Fruit fly (Drosophila melanogaster) whole organism, larva: Measurements from ENCODE around the gene CG10472.

Experiments
- noc ChIP-seq: fragments of 200-800 bp; sonication (Bioruptor generic); optimal IDR thresholded peaks from 3 replicates; lab custom pipeline; 2019; ENCODE audit warnings: missing biosample characterization, mild to moderate bottlenecking, missing genetic modification characterization, moderate library complexity

CG10472 gene

dm6 chr3L:6062860-6063607 lies at the start of gene CG10472:
Gene CG10472, minus strand, starts transcription at chr3L:6062910.
- peak; percentile 24 for TF ChIP-seq noc (tag; lab: Kevin White, UChicago)

- no peak for TF ChIP-seq noc (tag; lab: Kevin White, UChicago)
Measured at dm6 chr3L:6111458-6111857, 48.7 kb upstream of the CG10472 start.

DNA sequence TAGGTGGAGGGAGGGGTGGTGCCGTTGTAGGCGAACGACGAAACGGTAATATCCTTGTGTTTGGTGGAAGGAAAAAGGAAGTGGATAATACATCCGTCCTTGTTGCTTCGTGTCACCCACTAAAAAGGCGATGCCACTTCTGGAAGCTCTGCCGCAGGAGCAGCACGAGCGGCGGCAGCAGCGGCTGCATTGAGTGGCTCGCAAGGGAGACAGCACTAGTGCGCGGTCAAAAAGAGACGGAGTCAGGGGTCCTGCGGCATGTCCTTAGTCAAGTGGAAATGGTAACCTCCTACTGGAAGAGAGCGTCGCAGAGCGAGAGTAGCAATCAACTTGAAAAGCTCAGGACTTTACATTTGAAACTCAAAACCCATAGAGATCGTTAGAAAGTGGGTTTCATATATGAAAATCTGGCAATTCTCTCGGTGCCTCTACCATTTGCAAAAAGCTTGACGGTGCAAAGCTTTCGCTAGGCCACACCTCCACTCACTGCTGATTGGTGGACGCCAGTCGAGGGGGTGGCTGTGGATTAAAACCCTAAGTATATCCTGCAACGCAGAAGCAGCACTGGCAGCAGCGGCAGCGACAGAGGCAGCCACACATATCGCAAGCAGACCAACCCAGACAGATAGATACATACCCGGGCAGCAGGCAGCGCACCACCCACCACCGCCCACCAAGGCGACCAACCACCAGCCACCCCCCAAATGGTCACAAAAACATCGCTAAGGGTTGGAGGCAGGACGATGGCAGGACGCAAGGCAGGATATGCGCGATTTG lies 48.2 kb upstream of the CG10472 start:
- TF ChIP-seq noc (tag; lab: Kevin White, UChicago): no peak

DNA sequence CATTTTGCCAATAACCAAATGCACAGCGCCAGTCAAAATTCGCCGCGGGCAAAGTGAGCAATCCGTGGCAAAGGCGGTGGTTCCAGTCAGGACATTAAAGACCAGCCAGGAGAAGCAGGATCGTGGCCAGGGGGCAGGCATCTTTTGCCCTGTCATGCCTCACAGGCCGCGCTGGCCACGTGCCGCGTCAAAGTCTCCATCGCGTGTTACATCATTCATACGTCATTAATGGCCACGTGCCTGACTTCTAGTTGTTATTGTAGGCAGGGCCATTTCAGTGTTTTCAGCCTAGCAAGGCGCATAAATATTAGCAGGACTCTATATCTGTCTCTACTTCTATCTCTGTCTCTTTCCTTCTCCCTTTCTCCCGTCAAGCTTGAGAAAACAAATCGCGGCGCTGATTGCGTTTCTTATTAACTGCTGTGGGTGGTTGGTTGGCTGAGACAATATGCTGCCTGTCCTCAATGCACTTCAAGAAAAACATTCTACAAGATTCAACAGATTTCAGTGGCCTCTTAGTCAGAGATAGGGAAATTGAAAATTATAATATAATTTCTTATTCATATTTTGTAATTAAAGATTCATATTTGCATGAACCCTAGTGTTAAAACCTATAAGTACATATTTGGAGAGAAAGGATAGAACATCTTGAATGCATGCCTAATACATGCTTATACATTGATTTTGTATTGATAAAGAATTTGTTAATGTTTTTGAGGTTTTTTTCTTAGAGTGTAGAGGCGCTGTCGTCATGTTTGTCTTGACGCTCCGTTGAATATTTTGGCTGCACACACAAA lies 45.8 kb upstream of the CG10472 start:
- TF ChIP-seq noc (tag; lab: Kevin White, UChicago): no peak

DNA sequence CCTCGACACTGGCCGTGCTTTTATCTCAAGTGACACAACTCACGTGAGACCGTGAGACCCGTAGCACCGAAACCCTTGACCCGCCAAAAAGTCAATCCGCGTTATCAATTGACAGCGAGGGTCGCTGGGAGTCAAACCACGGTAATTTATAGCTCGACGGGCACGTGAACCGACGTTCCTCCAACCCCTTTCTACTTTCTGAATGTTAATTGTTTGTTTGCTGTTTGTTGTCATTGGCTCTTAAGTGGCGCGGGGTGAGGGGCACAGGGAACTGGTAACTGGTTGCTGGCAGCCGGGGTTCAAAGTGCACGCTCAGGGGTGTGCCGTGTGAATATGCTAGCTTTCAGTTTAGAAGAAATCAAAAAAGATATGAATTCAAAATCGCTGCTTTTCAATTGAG lies 44.0 kb upstream of the CG10472 start:
- no peak for TF ChIP-seq noc (tag; lab: Kevin White, UChicago)

- no peak for TF ChIP-seq noc (tag; lab: Kevin White, UChicago)
Measured at dm6 chr3L:6105435-6105834, 42.7 kb upstream of the CG10472 start.

DNA sequence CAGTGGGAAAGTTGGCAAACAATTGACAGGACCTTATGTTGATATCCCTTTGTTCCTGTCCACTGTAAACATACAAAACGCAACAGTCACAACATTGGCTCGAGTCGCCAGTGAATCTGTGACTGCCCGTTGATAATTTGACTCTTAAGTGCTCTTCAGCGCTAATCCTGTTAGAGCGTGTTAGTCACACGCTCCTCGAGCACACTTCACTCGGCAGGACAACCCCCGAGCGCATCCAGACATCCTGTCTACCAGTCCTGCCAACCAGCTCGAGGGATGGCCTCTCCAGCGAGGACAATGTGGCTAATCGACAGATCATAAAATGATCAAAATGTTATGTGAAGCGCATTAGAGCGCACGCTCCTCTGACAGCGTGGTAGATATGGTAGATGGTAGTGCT lies 41.8 kb upstream of the CG10472 start:
- TF ChIP-seq noc (tag; lab: Kevin White, UChicago): no peak

DNA sequence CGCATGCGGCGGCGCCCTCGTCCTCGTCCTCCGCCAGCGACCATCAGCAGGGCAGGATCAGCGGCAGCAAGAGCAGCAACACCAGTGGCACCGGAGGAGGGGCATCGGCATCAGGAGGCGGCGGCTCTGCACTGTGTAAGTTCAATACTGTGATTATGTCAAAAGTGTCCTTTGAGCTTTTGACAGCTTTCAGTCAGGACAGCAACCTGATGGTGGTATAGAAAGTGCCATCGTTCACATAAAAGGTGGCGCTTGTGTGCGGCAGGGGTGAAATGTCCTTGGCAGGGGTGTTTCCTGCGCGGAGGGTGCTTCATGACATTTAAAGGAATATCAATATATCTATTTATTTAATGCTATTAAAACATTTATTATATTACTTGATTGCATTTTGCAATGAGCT lies 40.9 kb upstream of the CG10472 start:
- TF ChIP-seq noc (tag; lab: Kevin White, UChicago): no peak

DNA sequence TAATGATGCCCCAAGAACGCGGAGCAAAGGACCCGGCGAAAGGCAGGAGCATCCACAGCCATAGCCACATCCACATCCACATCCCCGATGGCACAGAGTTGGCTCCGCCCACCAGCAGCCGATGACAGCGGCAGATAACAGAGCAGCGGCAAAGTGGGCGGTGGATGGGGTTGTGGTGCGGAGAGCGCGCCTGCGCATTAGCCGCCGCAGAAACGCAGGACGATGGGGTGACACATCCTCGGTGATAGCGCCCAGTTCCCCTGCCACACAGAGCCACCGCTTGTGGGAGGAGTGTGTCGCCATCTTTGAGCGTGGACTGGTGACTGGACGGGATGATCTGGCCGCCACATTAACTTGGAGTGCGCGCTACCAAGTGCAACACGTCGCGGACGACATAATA lies 34.6 kb upstream of the CG10472 start, which contains the start of gene Ets65A:
Gene Ets65A, plus strand, starts transcription at position 348 of the 400 bp plus-strand sequence.
- no peak for TF ChIP-seq noc (tag; lab: Kevin White, UChicago)

dm6 chr3L:6094697-6095096 lies 32.0 kb upstream of the CG10472 start, which contains the start of the genes CG10467 and loj:
Gene CG10467, minus strand, starts transcription at chr3L:6094747.
Gene loj, plus strand, starts transcription at chr3L:6094987.
- TF ChIP-seq noc (tag; lab: Kevin White, UChicago): peak; percentile 92

- TF ChIP-seq noc (tag; lab: Kevin White, UChicago): no peak
Measured at dm6 chr3L:6093213-6093612, 30.5 kb upstream of the CG10472 start, which contains the start of gene CG10469. Gene CG10469, minus strand, starts transcription at chr3L:6093313.

dm6 chr3L:6085988-6086387 lies 23.3 kb upstream of the CG10472 start:
- no peak for TF ChIP-seq noc (tag; lab: Kevin White, UChicago)

DNA sequence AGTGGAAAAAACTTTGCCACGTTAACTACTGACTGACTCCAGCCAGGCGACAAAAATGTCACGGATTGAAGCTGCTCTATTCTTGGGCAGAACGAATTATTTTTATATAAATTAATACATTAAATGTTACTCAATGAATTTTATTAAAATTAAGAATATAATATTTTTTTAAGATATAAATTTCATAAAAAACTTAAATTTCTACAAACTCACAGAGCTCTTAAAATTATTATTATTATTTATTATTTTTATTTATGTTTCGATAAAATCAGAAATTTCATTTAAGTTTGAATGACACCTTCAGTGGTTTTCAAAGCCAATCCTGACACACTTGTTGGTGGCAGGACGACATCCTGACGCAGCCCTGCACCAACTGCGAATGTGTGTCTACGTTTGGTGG lies 22.4 kb upstream of the CG10472 start:
- no peak for TF ChIP-seq noc (tag; lab: Kevin White, UChicago)

- no peak for TF ChIP-seq noc (tag; lab: Kevin White, UChicago)
Measured at dm6 chr3L:6084446-6084845, 21.7 kb upstream of the CG10472 start.

DNA sequence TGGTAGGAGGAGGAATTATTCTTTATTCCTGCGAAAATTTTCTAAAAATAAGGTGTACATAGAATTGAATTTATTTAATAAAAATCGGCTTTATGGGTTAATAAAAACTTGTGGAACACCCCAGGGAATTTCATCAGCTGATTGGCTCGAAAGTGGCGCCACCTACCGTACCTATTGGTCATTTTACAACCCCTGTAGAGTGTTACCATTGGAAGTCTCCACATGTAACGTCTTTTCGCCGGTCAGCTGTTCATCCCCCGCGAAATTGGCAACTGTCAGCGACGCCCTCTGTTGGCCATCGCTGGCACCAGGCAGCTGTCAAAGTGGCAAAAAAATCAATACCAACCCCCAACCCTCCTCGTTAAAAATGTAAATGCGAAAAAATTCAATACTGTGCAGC lies 19.9 kb upstream of the CG10472 start, which contains the start of gene CG13293:
Gene CG13293, plus strand, starts transcription at position 323 of the 400 bp plus-strand sequence.
- no peak for TF ChIP-seq noc (tag; lab: Kevin White, UChicago)

DNA sequence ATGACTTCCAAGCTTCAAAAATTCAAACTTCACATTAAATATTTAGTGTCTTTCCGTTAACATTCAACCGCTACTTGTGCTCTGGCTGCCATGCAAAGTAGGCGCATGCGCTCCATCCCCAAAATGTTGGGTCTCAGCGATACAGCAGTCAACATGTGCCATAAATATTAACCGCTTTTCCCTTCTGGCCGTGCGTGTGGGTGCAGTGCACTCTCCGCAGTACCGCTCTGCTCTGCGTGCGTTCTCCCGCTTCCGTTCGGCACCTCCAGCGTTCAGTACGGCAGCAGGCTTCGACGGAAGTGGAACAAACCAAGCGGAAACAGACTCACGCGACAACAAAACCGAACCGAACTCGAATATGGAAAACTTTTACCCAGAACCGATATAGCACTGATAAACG lies 13.7 kb upstream of the CG10472 start, which contains the start of gene ssp6:
Gene ssp6, plus strand, starts transcription at position 294 of the 400 bp plus-strand sequence.
- no peak for TF ChIP-seq noc (tag; lab: Kevin White, UChicago)
